Fruit fly (Drosophila melanogaster) whole organism, embryonic: ENCODE results near the gene CG9837.

Source experiments
- Abd-B ChIP-seq: fragments of 200-800 bp; sonication (Bioruptor generic); optimal IDR thresholded peaks from 2 replicates; lab custom pipeline; 2018; ENCODE audit warnings: missing biosample characterization, mild to moderate bottlenecking, missing genetic modification characterization, moderate library complexity
- Blimp-1 ChIP-seq: fragments of 200-800 bp; sonication (Bioruptor generic); optimal IDR thresholded peaks from 3 replicates; lab custom pipeline; 2018; ENCODE audit warnings: missing biosample characterization, missing genetic modification characterization, mild to moderate bottlenecking, moderate library complexity, missing genetic modification reagents
- BtbVII ChIP-seq: fragments of 200-800 bp; sonication (Bioruptor generic); optimal IDR thresholded peaks from 3 replicates; lab custom pipeline; 2017; ENCODE audit warnings: missing biosample characterization, mild to moderate bottlenecking, missing genetic modification characterization
- CG10147 ChIP-seq: fragments of 200-800 bp; sonication (Bioruptor generic); optimal IDR thresholded peaks from 2 replicates; lab custom pipeline; 2019; ENCODE audit warnings: missing biosample characterization, mild to moderate bottlenecking, missing genetic modification characterization, moderate library complexity
- CG10321 ChIP-seq: fragments of 200-800 bp; sonication (Bioruptor generic); IDR thresholded peaks from 2 replicates; pipeline ENCODE4 v1.3.6; 2022; ENCODE audit warnings: missing biosample characterization, missing genetic modification characterization
- CG10543 ChIP-seq: fragments of 200-800 bp; sonication (Bioruptor generic); optimal IDR thresholded peaks from 3 replicates; lab custom pipeline; 2017; ENCODE audit warnings: missing biosample characterization, mild to moderate bottlenecking, missing genetic modification characterization, moderate library complexity
- CG12155 ChIP-seq: fragments of 200-800 bp; sonication (Bioruptor generic); optimal IDR thresholded peaks from 3 replicates; lab custom pipeline; 2016; ENCODE audit warnings: missing biosample characterization, missing genetic modification characterization
- CG12769 ChIP-seq: fragments of 200-800 bp; sonication (Bioruptor generic); optimal IDR thresholded peaks from 2 replicates; lab custom pipeline; 2019; ENCODE audit warnings: missing biosample characterization, mild to moderate bottlenecking, missing genetic modification characterization, moderate library complexity
- CG13296 ChIP-seq: fragments of 200-800 bp; sonication (Bioruptor generic); optimal IDR thresholded peaks from 3 replicates; lab custom pipeline; 2018; ENCODE audit warnings: missing biosample characterization, mild to moderate bottlenecking, missing genetic modification characterization
- CG14710 ChIP-seq: fragments of 200-800 bp; sonication (Bioruptor generic); optimal IDR thresholded peaks from 3 replicates; lab custom pipeline; 2019; ENCODE audit warnings: missing biosample characterization, mild to moderate bottlenecking, missing genetic modification characterization, moderate library complexity
- CG14860 ChIP-seq: fragments of 200-800 bp; sonication (Bioruptor generic); IDR thresholded peaks from 3 replicates; pipeline ENCODE4 v1.3.6; 2022; ENCODE audit warnings: missing biosample characterization, missing genetic modification characterization; ENCODE audit not compliant: partially characterized antibody
- CG15601 ChIP-seq: fragments of 200-800 bp; sonication (Bioruptor generic); optimal IDR thresholded peaks from 3 replicates; lab custom pipeline; 2019; ENCODE audit warnings: missing biosample characterization, mild to moderate bottlenecking, missing genetic modification characterization, moderate library complexity
- CG17361 ChIP-seq: fragments of 200-800 bp; sonication (Bioruptor generic); IDR thresholded peaks from 3 replicates; pipeline ENCODE4 v1.3.6; 2022; ENCODE audit warnings: missing biosample characterization, missing genetic modification characterization
- CG1792 ChIP-seq: fragments of 200-800 bp; sonication (Bioruptor generic); optimal IDR thresholded peaks from 2 replicates; lab custom pipeline; 2016; ENCODE audit warnings: missing biosample characterization, missing genetic modification characterization
- CG18262 ChIP-seq: fragments of 200-800 bp; optimal IDR thresholded peaks from 3 replicates; lab custom pipeline; 2019; ENCODE audit warnings: missing biosample characterization, mild to moderate bottlenecking, missing genetic modification characterization, moderate library complexity
- CG3407 ChIP-seq: fragments of 200-800 bp; sonication (Bioruptor generic); optimal IDR thresholded peaks from 2 replicates; lab custom pipeline; 2018; ENCODE audit warnings: missing biosample characterization, mild to moderate bottlenecking, missing genetic modification characterization
- CG4360 ChIP-seq: fragments of 200-800 bp; sonication (Bioruptor generic); IDR thresholded peaks from 2 replicates; pipeline ENCODE4 v1.3.6; 2022; ENCODE audit warnings: missing biosample characterization, missing genetic modification characterization
- CG4404 ChIP-seq: fragments of 200-800 bp; sonication (Bioruptor generic); IDR thresholded peaks from 2 replicates; pipeline ENCODE4 v1.3.6; 2022; ENCODE audit warnings: missing biosample characterization, missing genetic modification characterization
- CG5245 ChIP-seq: fragments of 200-800 bp; sonication (Bioruptor generic); optimal IDR thresholded peaks from 3 replicates; lab custom pipeline; 2016; ENCODE audit warnings: missing biosample characterization, missing genetic modification characterization
- CG6813 ChIP-seq: fragments of 200-800 bp; sonication (Bioruptor generic); optimal IDR thresholded peaks from 2 replicates; lab custom pipeline; 2017; ENCODE audit warnings: missing biosample characterization, missing genetic modification characterization, mild to moderate bottlenecking, moderate library complexity, missing genetic modification reagents
- CG8290 ChIP-seq, 3 experiments: fragments of 200-800 bp; sonication (Bioruptor generic); optimal IDR thresholded peaks; 2 replicates each; lab custom pipeline; 2016 to 2019; ENCODE audit warnings: missing biosample characterization in 3 of 3, missing genetic modification characterization in 3 of 3, mild to moderate bottlenecking in 2 of 3, moderate library complexity in 1 of 3
- CG9817 ChIP-seq: fragments of 200-800 bp; sonication (Bioruptor generic); optimal IDR thresholded peaks from 2 replicates; lab custom pipeline; 2018; ENCODE audit warnings: missing biosample characterization, mild to moderate bottlenecking, missing genetic modification characterization, moderate library complexity
- Deaf1 ChIP-seq: fragments of 200-800 bp; optimal IDR thresholded peaks from 3 replicates; lab custom pipeline; 2019; ENCODE audit warnings: missing biosample characterization, mild to moderate bottlenecking, missing genetic modification characterization, moderate library complexity
- Doc3 ChIP-seq: fragments of 200-800 bp; sonication (Bioruptor generic); IDR thresholded peaks from 3 replicates; pipeline ENCODE4 v1.3.6; 2022; ENCODE audit warnings: missing biosample characterization, missing genetic modification characterization; ENCODE audit not compliant: partially characterized antibody
- HLH4C ChIP-seq: fragments of 200-800 bp; sonication (Bioruptor generic); IDR thresholded peaks from 3 replicates; pipeline ENCODE4 v1.3.6; 2022; ENCODE audit warnings: missing biosample characterization, missing genetic modification characterization; ENCODE audit not compliant: partially characterized antibody
- HLH54F ChIP-seq: fragments of 200-800 bp; sonication (Bioruptor generic); optimal IDR thresholded peaks from 3 replicates; lab custom pipeline; 2016; ENCODE audit warnings: missing biosample characterization, missing genetic modification characterization
- Lhr ChIP-seq: fragments of 200-800 bp; sonication (Bioruptor generic); optimal IDR thresholded peaks from 3 replicates; lab custom pipeline; 2017; ENCODE audit warnings: mild to moderate bottlenecking, missing biosample characterization, missing genetic modification reagents, missing genetic modification characterization
- Mes4 ChIP-seq: fragments of 200-800 bp; sonication (Bioruptor generic); optimal IDR thresholded peaks from 2 replicates; lab custom pipeline; 2016; ENCODE audit warnings: missing biosample characterization, missing genetic modification characterization
- NK7.1 ChIP-seq: fragments of 200-800 bp; sonication (Bioruptor generic); optimal IDR thresholded peaks from 3 replicates; lab custom pipeline; 2016; ENCODE audit warnings: missing biosample characterization, missing genetic modification characterization
- Oli ChIP-seq: fragments of 200-800 bp; sonication (Bioruptor generic); optimal IDR thresholded peaks from 2 replicates; lab custom pipeline; 2018; ENCODE audit warnings: missing biosample characterization, mild to moderate bottlenecking, missing genetic modification characterization, moderate library complexity
- Optix ChIP-seq: fragments of 200-800 bp; sonication (Bioruptor generic); IDR thresholded peaks from 3 replicates; pipeline ENCODE4 v1.3.6; 2022; ENCODE audit warnings: missing biosample characterization, missing genetic modification characterization
- Rx ChIP-seq: fragments of 200-800 bp; sonication (Bioruptor generic); IDR thresholded peaks from 2 replicates; pipeline ENCODE4 v1.3.6; 2022; ENCODE audit warnings: missing biosample characterization, missing genetic modification characterization
- Tbp ChIP-seq: fragments of >200 bp; optimal IDR thresholded peaks from 2 replicates; lab custom pipeline; 2018; ENCODE audit warnings: missing biosample characterization, missing genetic modification characterization
- Vsx1 ChIP-seq: fragments of 200-800 bp; sonication (Bioruptor generic); optimal IDR thresholded peaks from 2 replicates; lab custom pipeline; 2017; ENCODE audit warnings: missing biosample characterization, mild to moderate bottlenecking, missing genetic modification characterization, missing genetic modification reagents
- bcd ChIP-seq: fragments of 200-800 bp; sonication (Bioruptor generic); optimal IDR thresholded peaks from 2 replicates; lab custom pipeline; 2017; ENCODE audit warnings: missing biosample characterization, mild to moderate bottlenecking, missing genetic modification characterization
- cato ChIP-seq: fragments of 200-800 bp; sonication (Bioruptor generic); optimal IDR thresholded peaks from 2 replicates; lab custom pipeline; 2016; ENCODE audit warnings: missing biosample characterization, missing genetic modification characterization, borderline replicate concordance
- dan ChIP-seq: fragments of 200-800 bp; sonication (Bioruptor generic); IDR thresholded peaks from 2 replicates; pipeline ENCODE4 v1.3.6; 2022; ENCODE audit warnings: missing biosample characterization, missing genetic modification characterization
- emc ChIP-seq: fragments of 200-800 bp; sonication (Bioruptor generic); optimal IDR thresholded peaks from 2 replicates; lab custom pipeline; 2016; ENCODE audit warnings: missing biosample characterization, missing genetic modification characterization
- ind ChIP-seq: fragments of 200-800 bp; sonication (Bioruptor generic); optimal IDR thresholded peaks from 3 replicates; lab custom pipeline; 2016; ENCODE audit warnings: missing biosample characterization, missing genetic modification characterization
- lilli ChIP-seq: fragments of 200-800 bp; sonication (Bioruptor generic); optimal IDR thresholded peaks from 3 replicates; lab custom pipeline; 2016; ENCODE audit warnings: missing biosample characterization, missing genetic modification characterization
- mld ChIP-seq: fragments of 200-800 bp; sonication (Bioruptor generic); IDR thresholded peaks from 3 replicates; pipeline ENCODE4 v1.3.6; 2022; ENCODE audit warnings: missing biosample characterization, missing genetic modification characterization; ENCODE audit not compliant: partially characterized antibody
- peb ChIP-seq: fragments of 200-800 bp; sonication (Bioruptor generic); IDR thresholded peaks from 2 replicates; pipeline ENCODE4 v1.3.6; 2022; ENCODE audit warnings: missing biosample characterization, missing genetic modification characterization
- pita ChIP-seq: fragments of 200-800 bp; sonication (Bioruptor generic); optimal IDR thresholded peaks from 2 replicates; lab custom pipeline; 2017; ENCODE audit warnings: missing biosample characterization, mild to moderate bottlenecking, missing genetic modification characterization
- psq ChIP-seq: fragments of 200-800 bp; sonication (Bioruptor generic); optimal IDR thresholded peaks from 2 replicates; lab custom pipeline; 2017; ENCODE audit warnings: missing biosample characterization, missing genetic modification characterization
- repo ChIP-seq: fragments of 200-800 bp; sonication (Bioruptor generic); optimal IDR thresholded peaks from 2 replicates; lab custom pipeline; 2016; ENCODE audit warnings: missing biosample characterization, missing genetic modification characterization
- sc ChIP-seq, 3 experiments: fragments of >200 bp in 2 of 3; fragments of 200-800 bp in 1 of 3; sonication (Bioruptor generic) in 1 of 3; optimal IDR thresholded peaks; 2 replicates in 2 of 3; 3 replicates in 1 of 3; lab custom pipeline; 2017; ENCODE audit warnings: mild to moderate bottlenecking in 1 of 3, missing biosample characterization in 1 of 3, missing genetic modification characterization in 1 of 3, missing genetic modification reagents in 1 of 3
- sens-2 ChIP-seq: fragments of 200-800 bp; sonication (Bioruptor generic); IDR thresholded peaks from 2 replicates; pipeline ENCODE4 v1.3.6; 2022; ENCODE audit warnings: missing biosample characterization, missing genetic modification characterization
- stwl ChIP-seq: fragments of 200-800 bp; sonication (Bioruptor generic); optimal IDR thresholded peaks from 3 replicates; lab custom pipeline; 2018; ENCODE audit warnings: missing biosample characterization, mild to moderate bottlenecking, missing genetic modification characterization, moderate library complexity
- toy ChIP-seq: fragments of 200-800 bp; sonication (Bioruptor generic); IDR thresholded peaks from 2 replicates; pipeline ENCODE4 v1.3.6; 2022; ENCODE audit warnings: missing biosample characterization, missing genetic modification characterization
- vfl ChIP-seq: fragments of 200-800 bp; sonication (Bioruptor generic); optimal IDR thresholded peaks from 2 replicates; lab custom pipeline; 2016; ENCODE audit warnings: missing biosample characterization, missing genetic modification characterization

Gene CG9837

DNA sequence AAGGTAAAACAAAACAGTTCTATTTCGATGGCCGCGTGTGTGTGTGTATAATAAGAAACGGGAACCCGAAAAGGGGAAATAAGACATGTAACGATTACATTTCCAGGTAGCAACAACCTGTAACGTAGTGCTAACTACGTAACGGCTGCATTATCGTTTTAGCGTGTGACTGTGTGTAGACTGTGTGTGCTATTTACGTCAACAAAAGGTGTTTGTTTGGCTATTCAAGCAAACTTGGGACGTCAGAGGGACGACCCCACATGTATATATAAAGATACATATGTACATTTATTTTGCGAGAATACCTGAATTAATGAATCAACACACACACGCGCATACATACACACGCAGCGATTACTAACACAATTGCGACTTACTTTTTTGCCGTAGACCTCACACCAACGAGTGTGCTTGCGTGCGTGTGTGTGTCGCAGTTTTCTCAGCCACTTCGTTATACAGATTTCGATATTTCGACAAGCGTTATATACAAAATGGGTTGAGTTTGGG lies 6.2 kb upstream of the CG9837 start (continued):
- TF ChIP-seq dan (GFP tag; lab: Robert Waterston, UW), result no peak
- peak; percentile 16 for TF ChIP-seq bcd (GFP tag; lab: Kevin White, UChicago)
- no peak for TF ChIP-seq toy (GFP tag; lab: Robert Waterston, UW)
- TF ChIP-seq pita (GFP tag; lab: Kevin White, UChicago), result no peak
- no peak for TF ChIP-seq ind (GFP tag; lab: Kevin White, UChicago)
- TF ChIP-seq Abd-B (GFP tag; lab: Kevin White, UChicago), result no peak
- TF ChIP-seq psq, result no peak
- no peak for TF ChIP-seq CG3407 (GFP tag; lab: Kevin White, UChicago)
- no peak for TF ChIP-seq CG18262 (tag; lab: Kevin White, UChicago)
- no peak for TF ChIP-seq CG5245
- no peak for TF ChIP-seq peb
- TF ChIP-seq CG14860 (GFP tag; lab: Robert Waterston, UW), result no peak
- TF ChIP-seq CG14710 (tag; lab: Kevin White, UChicago), result no peak
- no peak for TF ChIP-seq Doc3 (GFP tag; lab: Robert Waterston, UW)
- no peak for TF ChIP-seq Rx (GFP tag; lab: Robert Waterston, UW)
- TF ChIP-seq Optix (GFP tag; lab: Robert Waterston, UW), result 0 out of 3 replicates have a peak, but pooled peaks have one; percentile 17
- peak; percentile 30 for TF ChIP-seq vfl (GFP tag; lab: Kevin White, UChicago)
- no peak for TF ChIP-seq Lhr
- TF ChIP-seq Tbp (GFP tag; lab: Kevin White, UChicago), result no peak
- peak; percentile 7 for TF ChIP-seq CG6813 (GFP tag; lab: Kevin White, UChicago)
- TF ChIP-seq cato (GFP tag; lab: Kevin White, UChicago), result no peak
- no peak for TF ChIP-seq CG8290 (GFP tag; optimal IDR thresholded peaks at IDR 0.05; lab: Kevin White, UChicago)
- TF ChIP-seq CG8290 (tag; optimal IDR thresholded peaks at IDR 0.05; lab: Kevin White, UChicago), result peak in 1 of 2 experiments; percentile 81
- no peak for TF ChIP-seq CG4404 (GFP tag; lab: Robert Waterston, UW)
- TF ChIP-seq Deaf1 (tag; lab: Kevin White, UChicago), result no peak
- no peak for TF ChIP-seq CG15601 (tag; lab: Kevin White, UChicago)
- TF ChIP-seq emc (GFP tag; lab: Kevin White, UChicago), result no peak
- TF ChIP-seq NK7.1 (GFP tag; lab: Kevin White, UChicago), result peak; percentile 16
- TF ChIP-seq sc (optimal IDR thresholded peaks at IDR 0.05; lab: Kevin White, UChicago), result no peak
- no peak for TF ChIP-seq sc (GFP tag; optimal IDR thresholded peaks at IDR 0.05; lab: Kevin White, UChicago)
- TF ChIP-seq CG12769 (tag; lab: Kevin White, UChicago), result peak; percentile 86
- no peak for TF ChIP-seq CG1792 (GFP tag; lab: Kevin White, UChicago)
- TF ChIP-seq CG10321, result no peak
- no peak for TF ChIP-seq repo (GFP tag; lab: Kevin White, UChicago)
- no peak for TF ChIP-seq BtbVII (GFP tag; lab: Kevin White, UChicago)
- TF ChIP-seq Oli (tag; lab: Kevin White, UChicago), result no peak
- TF ChIP-seq CG10147 (GFP tag; lab: Kevin White, UChicago), result no peak
- no peak for TF ChIP-seq stwl (tag; lab: Kevin White, UChicago)
- TF ChIP-seq lilli (GFP tag; lab: Kevin White, UChicago), result peak; percentile 58
- TF ChIP-seq Blimp-1 (GFP tag; lab: Kevin White, UChicago), result no peak
- no peak for TF ChIP-seq CG12155
- TF ChIP-seq CG17361 (GFP tag; lab: Robert Waterston, UW), result no peak
- TF ChIP-seq CG10543 (GFP tag; lab: Kevin White, UChicago), result peak; percentile 48
- TF ChIP-seq mld (GFP tag; lab: Robert Waterston, UW), result no peak
- TF ChIP-seq CG13296, result peak; percentile 35
- TF ChIP-seq Mes4 (GFP tag; lab: Kevin White, UChicago), result no peak
- TF ChIP-seq HLH4C (GFP tag; lab: Robert Waterston, UW), result no peak
- TF ChIP-seq Vsx1 (GFP tag; lab: Kevin White, UChicago), result no peak
- no peak for TF ChIP-seq HLH54F (GFP tag; lab: Kevin White, UChicago)
- TF ChIP-seq CG4360 (GFP tag; lab: Robert Waterston, UW), result no peak
- no peak for TF ChIP-seq sens-2 (GFP tag; lab: Robert Waterston, UW)
- TF ChIP-seq CG9817 (tag; lab: Kevin White, UChicago), result no peak
